Worm (Caenorhabditis elegans) whole organism, early embryonic: Measurements from ENCODE around the gene mmaa-1.

Experiments used
- B0310.2 ChIP-seq: sonication (generic microtip); optimal IDR thresholded peaks from 2 replicates; lab custom pipeline; 2016; ENCODE audit warnings: mild to moderate bottlenecking, missing genetic modification characterization, missing compliant biosample characterization
- F13C5.2 ChIP-seq: sonication (generic microtip); optimal IDR thresholded peaks from 2 replicates; lab custom pipeline; 2017; ENCODE audit warnings: mild to moderate bottlenecking, missing genetic modification characterization, inconsistent platforms, missing compliant biosample characterization
- ama-1 ChIP-seq: fragments of 150-350 bp; optimal IDR thresholded peaks from 2 replicates; lab custom pipeline; 2014
- ceh-13 ChIP-seq: fragments of 200-800 bp; sonication (Bioruptor generic); optimal IDR thresholded peaks from 2 replicates; lab custom pipeline; 2018; ENCODE audit warnings: mild to moderate bottlenecking, missing genetic modification characterization, missing compliant biosample characterization
- ceh-36 ChIP-seq: sonication (generic microtip); optimal IDR thresholded peaks from 2 replicates; lab custom pipeline; 2016; ENCODE audit warnings: missing genetic modification characterization, inconsistent platforms, missing compliant biosample characterization
- ets-7 ChIP-seq: sonication (generic microtip); optimal IDR thresholded peaks from 2 replicates; lab custom pipeline; 2016; ENCODE audit warnings: missing genotype, missing genetic modification characterization, missing compliant biosample characterization
- flt-1 ChIP-seq: fragments of 200-800 bp; sonication (Bioruptor generic); IDR thresholded peaks from 2 replicates; pipeline ENCODE4 v1.3.6; 2022; ENCODE audit warnings: missing genetic modification characterization, missing compliant biosample characterization
- hmg-4 ChIP-seq: fragments of 200-800 bp; sonication (Bioruptor generic); optimal IDR thresholded peaks from 2 replicates; lab custom pipeline; 2018; ENCODE audit warnings: mild to moderate bottlenecking, missing genetic modification characterization, missing compliant biosample characterization
- hnd-1 ChIP-seq: sonication (generic microtip); optimal IDR thresholded peaks from 2 replicates; lab custom pipeline; 2016; ENCODE audit warnings: missing genetic modification characterization, missing compliant biosample characterization
- pes-1 ChIP-seq: fragments of 200-800 bp; sonication (Bioruptor generic); IDR thresholded peaks from 2 replicates; pipeline ENCODE4 v1.3.6; 2022; ENCODE audit warnings: missing genetic modification reagents, missing genetic modification characterization, missing compliant biosample characterization
- sea-1 ChIP-seq: fragments of 200-800 bp; sonication (Bioruptor generic); conservative IDR thresholded peaks from 2 replicates; pipeline ENCODE4 v1.3.6; 2022; ENCODE audit warnings: missing genetic modification characterization, missing compliant biosample characterization
- tbx-11 ChIP-seq: fragments of 200-800 bp; sonication (Bioruptor generic); IDR thresholded peaks from 2 replicates; pipeline ENCODE4 v1.3.6; 2022; ENCODE audit warnings: missing genetic modification characterization, missing compliant biosample characterization
- tbx-37 ChIP-seq: fragments of 200-800 bp; sonication (Bioruptor generic); conservative IDR thresholded peaks from 2 replicates; pipeline ENCODE4 v1.3.6; 2022; ENCODE audit warnings: missing genetic modification reagents, missing genetic modification characterization, missing compliant biosample characterization

- TF ChIP-seq pes-1 (GFP tag; lab: Robert Waterston, UW): no peak
- TF ChIP-seq ama-1 (lab: Kevin White, UChicago): no peak
- no peak for TF ChIP-seq flt-1 (GFP tag; lab: Robert Waterston, UW)
- TF ChIP-seq B0310.2 (tag; lab: Kevin White, UChicago): no peak
- no peak for TF ChIP-seq tbx-37
- no peak for TF ChIP-seq ceh-36
- TF ChIP-seq hnd-1 (tag; lab: Kevin White, UChicago): no peak
- TF ChIP-seq sea-1 (GFP tag; lab: Robert Waterston, UW): no peak
- TF ChIP-seq hmg-4 (GFP tag; lab: Kevin White, UChicago): no peak
- TF ChIP-seq ets-7 (tag; lab: Kevin White, UChicago): no peak
- no peak for TF ChIP-seq ceh-13 (GFP tag; lab: Kevin White, UChicago)
- TF ChIP-seq F13C5.2 (tag; lab: Kevin White, UChicago): no peak
- no peak for TF ChIP-seq tbx-11 (GFP tag; lab: Robert Waterston, UW)
Measured at ce11 chrII:7119525-7119924, 18.6 kb upstream of the mmaa-1 start.
